Fruit fly (Drosophila melanogaster) whole organism, embryonic: Measurements from ENCODE around the gene Eip75B.

Experiments
- Atf3 ChIP-seq: fragments of 200-800 bp; sonication (Bioruptor generic); optimal IDR thresholded peaks from 3 replicates; lab custom pipeline; 2016; ENCODE audit warnings: missing biosample characterization, missing genetic modification characterization
- CG10274 ChIP-seq: fragments of 200-800 bp; sonication (Bioruptor generic); optimal IDR thresholded peaks from 3 replicates; lab custom pipeline; 2017; ENCODE audit warnings: missing biosample characterization, mild to moderate bottlenecking, missing genetic modification characterization
- CG10462 ChIP-seq: fragments of 200-800 bp; sonication (Bioruptor generic); optimal IDR thresholded peaks from 2 replicates; lab custom pipeline; 2016; ENCODE audit warnings: missing biosample characterization, missing genetic modification characterization
- CG11398 ChIP-seq: fragments of 200-800 bp; sonication (Bioruptor generic); optimal IDR thresholded peaks from 2 replicates; lab custom pipeline; 2016; ENCODE audit warnings: missing biosample characterization, missing genetic modification characterization
- CG11456 ChIP-seq: fragments of 200-800 bp; sonication (Bioruptor generic); IDR thresholded peaks from 3 replicates; pipeline ENCODE4 v1.3.6; 2022; ENCODE audit warnings: missing biosample characterization, missing genetic modification characterization
- CG11695 ChIP-seq: fragments of 200-800 bp; sonication (Bioruptor generic); IDR thresholded peaks from 3 replicates; pipeline ENCODE4 v1.3.6; 2022; ENCODE audit warnings: missing biosample characterization, missing genetic modification characterization
- CG12391 ChIP-seq: fragments of 200-800 bp; sonication (Bioruptor generic); optimal IDR thresholded peaks from 3 replicates; lab custom pipeline; 2018; ENCODE audit warnings: missing biosample characterization, mild to moderate bottlenecking, missing genetic modification characterization, moderate library complexity
- CG12942 ChIP-seq: fragments of 200-800 bp; sonication (Bioruptor generic); optimal IDR thresholded peaks from 3 replicates; lab custom pipeline; 2016; ENCODE audit warnings: missing biosample characterization, missing genetic modification characterization
- CG14710 ChIP-seq: fragments of 200-800 bp; sonication (Bioruptor generic); optimal IDR thresholded peaks from 3 replicates; lab custom pipeline; 2019; ENCODE audit warnings: missing biosample characterization, mild to moderate bottlenecking, missing genetic modification characterization, moderate library complexity
- CG14860 ChIP-seq: fragments of 200-800 bp; sonication (Bioruptor generic); IDR thresholded peaks from 3 replicates; pipeline ENCODE4 v1.3.6; 2022; ENCODE audit warnings: missing biosample characterization, missing genetic modification characterization; ENCODE audit not compliant: partially characterized antibody
- CG16815 ChIP-seq: fragments of 200-800 bp; sonication (Bioruptor generic); optimal IDR thresholded peaks from 3 replicates; lab custom pipeline; 2017; ENCODE audit warnings: missing biosample characterization, mild to moderate bottlenecking, missing genetic modification characterization
- CG18599 ChIP-seq: fragments of 200-800 bp; sonication (Bioruptor generic); optimal IDR thresholded peaks from 3 replicates; lab custom pipeline; 2017; ENCODE audit warnings: missing biosample characterization, missing genetic modification characterization, mild to moderate bottlenecking, moderate library complexity, missing genetic modification reagents
- CG2875 ChIP-seq: fragments of 200-800 bp; sonication (Bioruptor generic); optimal IDR thresholded peaks from 2 replicates; lab custom pipeline; 2017; ENCODE audit warnings: missing biosample characterization, mild to moderate bottlenecking, missing genetic modification characterization, missing genetic modification reagents
- CG31441 ChIP-seq: fragments of 200-800 bp; sonication (Bioruptor generic); IDR thresholded peaks from 2 replicates; pipeline ENCODE4 v1.3.6; 2022; ENCODE audit warnings: missing biosample characterization, missing genetic modification characterization
- CG3163 ChIP-seq: fragments of 200-800 bp; sonication (Bioruptor generic); optimal IDR thresholded peaks from 3 replicates; lab custom pipeline; 2016; ENCODE audit warnings: missing biosample characterization, missing genetic modification characterization
- CG3407 ChIP-seq: fragments of 200-800 bp; sonication (Bioruptor generic); optimal IDR thresholded peaks from 2 replicates; lab custom pipeline; 2018; ENCODE audit warnings: missing biosample characterization, mild to moderate bottlenecking, missing genetic modification characterization
- CG5245 ChIP-seq: fragments of 200-800 bp; sonication (Bioruptor generic); optimal IDR thresholded peaks from 3 replicates; lab custom pipeline; 2016; ENCODE audit warnings: missing biosample characterization, missing genetic modification characterization
- CG6254 ChIP-seq: fragments of 200-800 bp; sonication (Bioruptor generic); optimal IDR thresholded peaks from 3 replicates; lab custom pipeline; 2017; ENCODE audit warnings: mild to moderate bottlenecking, missing biosample characterization, missing genetic modification reagents, missing genetic modification characterization
- CG6654 ChIP-seq: fragments of 200-800 bp; sonication (Bioruptor generic); optimal IDR thresholded peaks from 2 replicates; lab custom pipeline; 2017; ENCODE audit warnings: missing biosample characterization, mild to moderate bottlenecking, missing genetic modification characterization
- CG7556 ChIP-seq: fragments of 200-800 bp; sonication (Bioruptor generic); optimal IDR thresholded peaks from 2 replicates; lab custom pipeline; 2017; ENCODE audit warnings: missing biosample characterization, mild to moderate bottlenecking, missing genetic modification characterization
- CG8924 ChIP-seq: fragments of 200-800 bp; optimal IDR thresholded peaks from 3 replicates; lab custom pipeline; 2019; ENCODE audit warnings: missing biosample characterization, mild to moderate bottlenecking, missing genetic modification characterization, moderate library complexity
- CG9932 ChIP-seq: fragments of 200-800 bp; sonication (Bioruptor generic); IDR thresholded peaks from 2 replicates; pipeline ENCODE4 v1.3.6; 2022; ENCODE audit warnings: missing biosample characterization, missing genetic modification characterization
- Dfd ChIP-seq, 2 experiments: fragments of >200 bp; optimal IDR thresholded peaks; 2 replicates each; lab custom pipeline; 2017; ENCODE audit warnings: missing biosample characterization in 2 of 2, missing genetic modification characterization in 2 of 2
- Meics ChIP-seq: fragments of 200-800 bp; sonication (Bioruptor generic); optimal IDR thresholded peaks from 2 replicates; lab custom pipeline; 2017; ENCODE audit warnings: missing biosample characterization, mild to moderate bottlenecking, missing genetic modification characterization
- Nf-YA ChIP-seq: fragments of 200-800 bp; sonication (Bioruptor generic); IDR thresholded peaks from 2 replicates; pipeline ENCODE4 v1.3.6; 2022; ENCODE audit warnings: missing biosample characterization, missing genetic modification characterization
- Opbp ChIP-seq: fragments of 200-800 bp; sonication (Bioruptor generic); IDR thresholded peaks from 3 replicates; pipeline ENCODE4 v1.3.6; 2022; ENCODE audit warnings: missing biosample characterization, missing genetic modification characterization; ENCODE audit not compliant: partially characterized antibody
- Sox100B ChIP-seq: fragments of 200-800 bp; sonication (Bioruptor generic); optimal IDR thresholded peaks from 3 replicates; lab custom pipeline; 2018; ENCODE audit warnings: missing biosample characterization, mild to moderate bottlenecking, missing genetic modification characterization
- abd-A ChIP-seq: fragments of 200-800 bp; sonication (Bioruptor generic); optimal IDR thresholded peaks from 3 replicates; lab custom pipeline; 2019; ENCODE audit warnings: missing biosample characterization, mild to moderate bottlenecking, missing genetic modification characterization, moderate library complexity
- amos ChIP-seq: fragments of 200-800 bp; sonication (Bioruptor generic); IDR thresholded peaks from 2 replicates; pipeline ENCODE4 v1.3.6; 2022; ENCODE audit warnings: missing biosample characterization, missing genetic modification characterization; ENCODE audit not compliant: partially characterized antibody
- bsh ChIP-seq, 2 experiments: fragments of 200-800 bp; sonication (Bioruptor generic); optimal IDR thresholded peaks; 2 replicates each; lab custom pipeline; 2017 to 2018; ENCODE audit warnings: mild to moderate bottlenecking in 2 of 2, missing biosample characterization in 2 of 2, missing genetic modification characterization in 2 of 2, moderate library complexity in 1 of 2
- btn ChIP-seq: fragments of 200-800 bp; sonication (Bioruptor generic); optimal IDR thresholded peaks from 2 replicates; lab custom pipeline; 2016; ENCODE audit warnings: missing biosample characterization, missing genetic modification characterization
- cas ChIP-seq: fragments of 200-800 bp; sonication (Bioruptor generic); IDR thresholded peaks from 2 replicates; pipeline ENCODE4 v1.3.6; 2022; ENCODE audit warnings: missing biosample characterization, missing genetic modification characterization
- corto ChIP-seq: fragments of 200-800 bp; sonication (Bioruptor generic); optimal IDR thresholded peaks from 2 replicates; lab custom pipeline; 2016; ENCODE audit warnings: missing biosample characterization, mild to moderate bottlenecking, missing genetic modification characterization, moderate library complexity
- dpn ChIP-seq, 2 experiments: fragments of 200-800 bp; sonication (Bioruptor generic); optimal IDR thresholded peaks; 3 replicates each; lab custom pipeline; 2016; ENCODE audit warnings: missing biosample characterization in 2 of 2, missing genetic modification characterization in 2 of 2
- exex ChIP-seq: fragments of 200-800 bp; sonication (Bioruptor generic); optimal IDR thresholded peaks from 4 replicates; lab custom pipeline; 2018; ENCODE audit warnings: missing biosample characterization, mild to moderate bottlenecking, missing genetic modification characterization, moderate library complexity
- fd3F ChIP-seq: fragments of 200-800 bp; sonication (Bioruptor generic); optimal IDR thresholded peaks from 2 replicates; lab custom pipeline; 2018; ENCODE audit warnings: missing biosample characterization, mild to moderate bottlenecking, missing genetic modification characterization, moderate library complexity
- gfzf ChIP-seq: fragments of 200-800 bp; sonication (Bioruptor generic); optimal IDR thresholded peaks from 2 replicates; lab custom pipeline; 2016; ENCODE audit warnings: missing biosample characterization, mild to moderate bottlenecking, missing genetic modification characterization, moderate library complexity
- hth ChIP-seq: fragments of >200 bp; optimal IDR thresholded peaks from 2 replicates; lab custom pipeline; 2017; ENCODE audit warnings: inconsistent platforms
- ind ChIP-seq: fragments of 200-800 bp; sonication (Bioruptor generic); optimal IDR thresholded peaks from 3 replicates; lab custom pipeline; 2016; ENCODE audit warnings: missing biosample characterization, missing genetic modification characterization
- klu ChIP-seq: fragments of 200-800 bp; sonication (Bioruptor generic); IDR thresholded peaks from 2 replicates; pipeline ENCODE4 v1.3.6; 2022; ENCODE audit warnings: missing biosample characterization, missing genetic modification characterization
- lmd ChIP-seq: fragments of 200-800 bp; sonication (Bioruptor generic); IDR thresholded peaks from 2 replicates; pipeline ENCODE4 v1.3.6; 2022; ENCODE audit warnings: missing biosample characterization, missing genetic modification characterization
- onecut ChIP-seq: fragments of 200-800 bp; sonication (Bioruptor generic); IDR thresholded peaks from 2 replicates; pipeline ENCODE4 v1.3.6; 2022; ENCODE audit warnings: missing biosample characterization, missing genetic modification characterization
- schlank ChIP-seq: fragments of 200-800 bp; sonication (Bioruptor generic); optimal IDR thresholded peaks from 2 replicates; lab custom pipeline; 2018; ENCODE audit warnings: missing biosample characterization, mild to moderate bottlenecking, missing genetic modification characterization
- scrt ChIP-seq: fragments of 200-800 bp; sonication (Bioruptor generic); optimal IDR thresholded peaks from 2 replicates; lab custom pipeline; 2018; ENCODE audit warnings: missing biosample characterization, mild to moderate bottlenecking, missing genetic modification characterization, moderate library complexity
- sim ChIP-seq: fragments of 200-800 bp; sonication (Bioruptor generic); IDR thresholded peaks from 2 replicates; pipeline ENCODE4 v1.3.6; 2022; ENCODE audit warnings: missing biosample characterization, missing genetic modification characterization
- sima ChIP-seq: fragments of 200-800 bp; sonication (Bioruptor generic); optimal IDR thresholded peaks from 2 replicates; lab custom pipeline; 2016; ENCODE audit warnings: missing biosample characterization, missing genetic modification characterization
- tio ChIP-seq: fragments of 200-800 bp; sonication (Bioruptor generic); optimal IDR thresholded peaks from 2 replicates; lab custom pipeline; 2017; ENCODE audit warnings: missing biosample characterization, missing genetic modification characterization, inconsistent platforms
- tx ChIP-seq: fragments of 200-800 bp; sonication (Bioruptor generic); optimal IDR thresholded peaks from 2 replicates; lab custom pipeline; 2016; ENCODE audit warnings: missing biosample characterization, missing genetic modification characterization

The Eip75B gene

DNA sequence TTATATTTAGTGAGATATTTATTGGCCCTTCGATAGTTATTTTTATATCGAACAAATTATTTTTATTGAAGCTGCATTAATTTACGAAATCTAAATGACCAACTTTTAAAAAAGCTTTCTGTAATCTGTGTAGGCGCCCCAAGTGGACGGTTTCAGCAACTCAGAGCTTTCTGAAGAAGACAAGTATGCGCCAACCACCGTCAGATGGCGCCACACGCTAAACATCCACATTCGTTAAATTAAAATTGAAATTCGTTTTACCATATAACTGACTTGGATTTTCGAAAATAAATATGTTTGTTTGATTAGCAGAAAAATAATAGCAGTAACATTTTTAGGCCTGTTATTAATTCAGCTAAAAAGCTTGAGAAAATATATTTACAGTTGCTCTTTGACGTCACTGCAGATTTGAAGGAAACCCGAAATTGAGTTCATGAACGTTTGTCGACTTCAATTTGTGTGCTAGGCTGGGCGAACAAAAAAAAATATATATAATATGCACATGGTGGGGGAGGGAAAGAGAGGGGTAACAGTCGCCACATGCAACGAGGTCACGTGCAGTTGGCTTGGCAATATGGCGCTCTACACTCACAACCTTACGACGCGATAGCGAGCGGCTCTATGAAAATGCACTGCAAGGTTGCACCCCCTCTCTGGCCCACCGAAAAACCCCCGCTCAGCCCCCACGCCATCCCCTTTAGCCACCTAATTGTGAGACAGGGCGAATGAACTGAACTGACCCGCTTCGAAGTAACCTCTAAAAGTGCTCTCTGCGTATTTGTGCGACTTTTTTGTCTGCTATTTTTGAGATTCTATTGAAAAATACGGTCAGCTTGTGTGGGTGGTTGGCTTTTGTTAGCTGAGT is 44.6 kb downstream of the Eip75B start (continued):
- peak; percentile 85 for TF ChIP-seq CG5245 (GFP tag; lab: Kevin White, UChicago)
- peak; percentile 58 for TF ChIP-seq CG8924
- peak; percentile 86 for TF ChIP-seq CG2875 (GFP tag; lab: Kevin White, UChicago)
- TF ChIP-seq Meics (GFP tag; lab: Kevin White, UChicago): peak; percentile 94
- peak; percentile 80; the same call in 1 of the 2 replicates for TF ChIP-seq sim (GFP tag; lab: Robert Waterston, UW)
- peak; percentile 44 for TF ChIP-seq CG7556
- peak; percentile 74 for TF ChIP-seq CG11398
- TF ChIP-seq sima (GFP tag; lab: Kevin White, UChicago): peak; percentile 74
- TF ChIP-seq schlank (tag; lab: Kevin White, UChicago): peak; percentile 71
- peak; percentile 38; the same call in 1 of the 2 replicates for TF ChIP-seq cas
- TF ChIP-seq CG11695 (GFP tag; lab: Robert Waterston, UW): peak; percentile 56; the same call in 2 of the 3 replicates
- peak; percentile 76 for TF ChIP-seq Nf-YA (GFP tag; lab: Robert Waterston, UW)
- peak; percentile 22 for TF ChIP-seq CG16815 (GFP tag; lab: Kevin White, UChicago)
- peak; percentile 78 for TF ChIP-seq ind (GFP tag; lab: Kevin White, UChicago)
- TF ChIP-seq CG31441 (GFP tag; lab: Robert Waterston, UW): peak; percentile 81
- no peak for TF ChIP-seq Dfd (GFP tag; optimal IDR thresholded peaks at IDR 0.05; lab: Kevin White, UChicago)
- peak; percentile 68 for TF ChIP-seq CG6654 (GFP tag; lab: Kevin White, UChicago)
- peak; percentile 7 for TF ChIP-seq gfzf
- peak; percentile 81 for TF ChIP-seq scrt (GFP tag; lab: Kevin White, UChicago)
- TF ChIP-seq exex: peak; percentile 49
- peak; percentile 33 to 86 for TF ChIP-seq bsh (GFP tag; optimal IDR thresholded peaks at IDR 0.05; lab: Kevin White, UChicago)
- TF ChIP-seq lmd (GFP tag; lab: Robert Waterston, UW): peak; percentile 70; the same call in 1 of the 2 replicates
- no peak for TF ChIP-seq corto (GFP tag; lab: Kevin White, UChicago)
- TF ChIP-seq Sox100B (GFP tag; lab: Kevin White, UChicago): peak; percentile 83
- peak; percentile 71 for TF ChIP-seq CG12391 (tag; lab: Kevin White, UChicago)
- peak; percentile 52 for TF ChIP-seq CG10462 (GFP tag; lab: Kevin White, UChicago)
- TF ChIP-seq CG6254 (GFP tag; lab: Kevin White, UChicago): peak; percentile 87
- TF ChIP-seq CG11456 (GFP tag; lab: Robert Waterston, UW): peak; percentile 96
- TF ChIP-seq CG12942 (GFP tag; lab: Kevin White, UChicago): peak; percentile 37
- peak; percentile 78 for TF ChIP-seq fd3F (GFP tag; lab: Kevin White, UChicago)
- peak; percentile 57 for TF ChIP-seq tx (GFP tag; lab: Kevin White, UChicago)
- peak; percentile 71 for TF ChIP-seq CG14710 (tag; lab: Kevin White, UChicago)
- no peak; the same call in 1 of the 2 replicates for TF ChIP-seq amos
- TF ChIP-seq CG3407 (GFP tag; lab: Kevin White, UChicago): peak; percentile 72
- TF ChIP-seq CG3163: peak; percentile 73
- peak; percentile 29 for TF ChIP-seq tio (GFP tag; lab: Kevin White, UChicago)
- TF ChIP-seq Opbp (GFP tag; lab: Robert Waterston, UW): no peak
- peak; percentile 83 for TF ChIP-seq Atf3
- peak; percentile 21 for TF ChIP-seq abd-A (tag; lab: Kevin White, UChicago)
- TF ChIP-seq klu: no peak
- TF ChIP-seq hth: no peak
- TF ChIP-seq CG9932: peak; percentile 78
- peak; percentile 80 for TF ChIP-seq CG18599 (GFP tag; lab: Kevin White, UChicago)
- TF ChIP-seq btn (GFP tag; lab: Kevin White, UChicago): peak; percentile 87
- TF ChIP-seq CG10274 (GFP tag; lab: Kevin White, UChicago): peak; percentile 74
- peak; percentile 75 to 87 for TF ChIP-seq dpn (GFP tag; optimal IDR thresholded peaks at IDR 0.05; lab: Kevin White, UChicago)
- TF ChIP-seq CG14860 (GFP tag; lab: Robert Waterston, UW): no peak
- peak; percentile 90 for TF ChIP-seq onecut (GFP tag; lab: Robert Waterston, UW)
